Worm (Caenorhabditis elegans) whole organism, L2 larva: ENCODE measurements around the gene C07D8.5.

Experiments
- fos-1 ChIP-seq: fragments of 150-350 bp; optimal IDR thresholded peaks from 2 replicates; lab custom pipeline; 2014; ENCODE audit warnings: missing biosample characterization, missing genetic modification characterization
- lin-13 ChIP-seq: fragments of 150-350 bp; optimal IDR thresholded peaks from 2 replicates; lab custom pipeline; 2014; ENCODE audit warnings: missing biosample characterization, missing genetic modification reagents, missing genetic modification characterization
- skn-1 ChIP-seq: sonication (generic microtip); optimal IDR thresholded peaks from 2 replicates; lab custom pipeline; 2017; ENCODE audit warnings: missing biosample characterization, missing genetic modification characterization

- no peak for TF ChIP-seq skn-1 (tag; lab: Kevin White, UChicago)
- no peak for TF ChIP-seq lin-13 (GFP tag; lab: Kevin White, UChicago)
- peak; percentile 73 for TF ChIP-seq fos-1
These were observed 37.4 kb upstream of the C07D8.5 start for ce11 chrX:7306434-7306833.
